Fruit fly (Drosophila melanogaster): Measurements from ENCODE around the gene Tango6.
A peak's percentile ranks its signal among the peaks of the same experiment; 100 is the strongest.

Tango6 gene

dm6 chr2L:19002959-19003371 lies 34.1 kb downstream of the Tango6 start, which contains the start of gene CG31793 (continued):
- no peak for TF ChIP-seq bab2 (GFP tag; optimal IDR thresholded peaks at IDR 0.05)
- TF ChIP-seq CG34224 (GFP tag; IDR thresholded peaks at IDR 0.05; ENCODE audit: partially characterized antibody) = peak; percentile 52; the same call in 2 of the 3 replicates
- TF ChIP-seq CG6272 (GFP tag; IDR thresholded peaks at IDR 0.05) = no peak
- peak; percentile 72 for TF ChIP-seq grau (tag; optimal IDR thresholded peaks at IDR 0.05)
- no peak for TF ChIP-seq peb (GFP tag; IDR thresholded peaks at IDR 0.05)
- TF ChIP-seq dati (GFP tag; IDR thresholded peaks at IDR 0.05) = no peak
- peak; percentile 19 for TF ChIP-seq Nf-YB (GFP tag; optimal IDR thresholded peaks at IDR 0.05)
- 0 out of 3 replicates have a peak, but pooled peaks have one; percentile 42 for TF ChIP-seq vnd (GFP tag; IDR thresholded peaks at IDR 0.05; ENCODE audit: partially characterized antibody)
- no peak for TF ChIP-seq CG8944 (GFP tag; optimal IDR thresholded peaks at IDR 0.05)
- peak; percentile 2 for TF ChIP-seq CG13624 (GFP tag; optimal IDR thresholded peaks at IDR 0.05)
- TF ChIP-seq bbx (GFP tag; IDR thresholded peaks at IDR 0.05; ENCODE audit: partially characterized antibody) = peak; percentile 33; the same call in 1 of the 2 replicates
- no peak for TF ChIP-seq vfl (GFP tag; optimal IDR thresholded peaks at IDR 0.05)
- peak; percentile 46 for TF ChIP-seq CG17829 (tag; optimal IDR thresholded peaks at IDR 0.05)
- peak; percentile 72 for TF ChIP-seq Hmr (GFP tag; optimal IDR thresholded peaks at IDR 0.05)
- TF ChIP-seq CG16779 (GFP tag; IDR thresholded peaks at IDR 0.05) = peak; percentile 3; the same call in 1 of the 2 replicates
- TF ChIP-seq CG12659 (GFP tag; optimal IDR thresholded peaks at IDR 0.05) = peak; percentile 65
- TF ChIP-seq Adf1 (GFP tag; IDR thresholded peaks at IDR 0.05) = peak; percentile 26; the same call in 1 of the 2 replicates
- no peak for TF ChIP-seq CG2199 (GFP tag; IDR thresholded peaks at IDR 0.05)
- TF ChIP-seq CG4328 (GFP tag; optimal IDR thresholded peaks at IDR 0.05) = no peak
- peak; percentile 76 for TF ChIP-seq GATAe (GFP tag; conservative IDR thresholded peaks at IDR 0.05)
- no peak for TF ChIP-seq Eip74EF (GFP tag; optimal IDR thresholded peaks at IDR 0.05)
- peak; percentile 68 for TF ChIP-seq CG31441 (GFP tag; IDR thresholded peaks at IDR 0.05)
- no peak for TF ChIP-seq org-1 (GFP tag; optimal IDR thresholded peaks at IDR 0.05)
- no peak for TF ChIP-seq CG11093 (GFP tag; IDR thresholded peaks at IDR 0.05)
- no peak for TF ChIP-seq CG4730 (GFP tag; IDR thresholded peaks at IDR 0.05)
- TF ChIP-seq CG31224 (GFP tag; IDR thresholded peaks at IDR 0.05) = no peak
- TF ChIP-seq D19B (GFP tag; optimal IDR thresholded peaks at IDR 0.05) = peak; percentile 3
- TF ChIP-seq ken (GFP tag; IDR thresholded peaks at IDR 0.05) = no peak
- TF ChIP-seq Doc2 (GFP tag; IDR thresholded peaks at IDR 0.05) = no peak
- no peak for TF ChIP-seq da (GFP tag; optimal IDR thresholded peaks at IDR 0.05)
- no peak for TF ChIP-seq CG4404 (GFP tag; IDR thresholded peaks at IDR 0.05)
- peak; percentile 59 for TF ChIP-seq CG15514 (GFP tag; optimal IDR thresholded peaks at IDR 0.05)
- no peak for TF ChIP-seq Dref (GFP tag; IDR thresholded peaks at IDR 0.05)
- TF ChIP-seq NC2β (GFP tag; optimal IDR thresholded peaks at IDR 0.05) = no peak
- TF ChIP-seq Lim3 (GFP tag; IDR thresholded peaks at IDR 0.05) = no peak
- no peak for TF ChIP-seq Nf-YA (GFP tag; IDR thresholded peaks at IDR 0.05)
- TF ChIP-seq hbn (GFP tag; IDR thresholded peaks at IDR 0.05; ENCODE audit: partially characterized antibody) = no peak
- TF ChIP-seq Bgb (GFP tag; IDR thresholded peaks at IDR 0.05; ENCODE audit: partially characterized antibody) = no peak
- TF ChIP-seq CG16863 (GFP tag; optimal IDR thresholded peaks at IDR 0.05) = no peak
- TF ChIP-seq tgo (GFP tag; IDR thresholded peaks at IDR 0.05) = peak; percentile 43; the same call in 1 of the 3 replicates
- TF ChIP-seq her (GFP tag; optimal IDR thresholded peaks at IDR 0.05) = no peak
- no peak for TF ChIP-seq Hmx (GFP tag; optimal IDR thresholded peaks at IDR 0.05)
- peak; percentile 73 for TF ChIP-seq lab (GFP tag; optimal IDR thresholded peaks at IDR 0.05)
- no peak for TF ChIP-seq CG17328 (GFP tag; IDR thresholded peaks at IDR 0.05)
- TF ChIP-seq CG15696 (tag; optimal IDR thresholded peaks at IDR 0.05) = no peak
- peak; percentile 26 for TF ChIP-seq HHEX (GFP tag; optimal IDR thresholded peaks at IDR 0.05)
- TF ChIP-seq Asciz (GFP tag; optimal IDR thresholded peaks at IDR 0.05) = peak; percentile 39
- TF ChIP-seq hth (optimal IDR thresholded peaks at IDR 0.05) = no peak
- TF ChIP-seq CG33213 (GFP tag; optimal IDR thresholded peaks at IDR 0.05) = no peak
- TF ChIP-seq CG11723 (GFP tag; optimal IDR thresholded peaks at IDR 0.05) = no peak
- TF ChIP-seq gsb (GFP tag; IDR thresholded peaks at IDR 0.05) = no peak; the same call in 1 of the 2 replicates
